Fruit fly (Drosophila melanogaster) whole organism, embryonic: Measurements from ENCODE around the gene CG13060.

ENCODE experiments used
- Awh ChIP-seq: fragments of 200-800 bp; sonication (Bioruptor generic); IDR thresholded peaks from 2 replicates; pipeline ENCODE4, ENCODE4 v1.3.6; 2022; ENCODE audit warnings: missing biosample characterization, missing genetic modification characterization
- CG1024 ChIP-seq: fragments of 200-800 bp; sonication (Bioruptor generic); IDR thresholded peaks from 2 replicates; pipeline ENCODE4 v1.3.6; 2022; ENCODE audit warnings: missing biosample characterization, missing genetic modification characterization
- CG10654 ChIP-seq: fragments of 200-800 bp; sonication (Bioruptor generic); optimal IDR thresholded peaks from 2 replicates; lab custom pipeline; 2016; ENCODE audit warnings: missing biosample characterization, missing genetic modification characterization
- CG12104 ChIP-seq: fragments of 200-800 bp; sonication (Bioruptor generic); optimal IDR thresholded peaks from 3 replicates; lab custom pipeline; 2016; ENCODE audit warnings: missing biosample characterization, missing genetic modification characterization
- CG12299 ChIP-seq: fragments of 200-800 bp; sonication (Bioruptor generic); optimal IDR thresholded peaks from 2 replicates; lab custom pipeline; 2018; ENCODE audit warnings: missing biosample characterization, mild to moderate bottlenecking, missing genetic modification characterization
- CG1233 ChIP-seq: fragments of 200-800 bp; sonication (Bioruptor generic); optimal IDR thresholded peaks from 4 replicates; lab custom pipeline; 2018; ENCODE audit warnings: missing biosample characterization, mild to moderate bottlenecking, missing genetic modification characterization
- CG12659 ChIP-seq: fragments of 200-800 bp; sonication (Bioruptor generic); optimal IDR thresholded peaks from 3 replicates; lab custom pipeline; 2017; ENCODE audit warnings: mild to moderate bottlenecking, missing biosample characterization, missing genetic modification reagents, missing genetic modification characterization
- CG13424 ChIP-seq: fragments of 200-800 bp; sonication (Bioruptor generic); optimal IDR thresholded peaks from 2 replicates; lab custom pipeline; 2019; ENCODE audit warnings: missing biosample characterization, mild to moderate bottlenecking, missing genetic modification characterization, moderate library complexity
- CG13775 ChIP-seq: fragments of 200-800 bp; sonication (Bioruptor generic); optimal IDR thresholded peaks from 3 replicates; lab custom pipeline; 2017; ENCODE audit warnings: missing biosample characterization, mild to moderate bottlenecking, missing genetic modification characterization
- CG14710 ChIP-seq: fragments of 200-800 bp; sonication (Bioruptor generic); optimal IDR thresholded peaks from 3 replicates; lab custom pipeline; 2019; ENCODE audit warnings: missing biosample characterization, mild to moderate bottlenecking, missing genetic modification characterization, moderate library complexity
- CG14860 ChIP-seq: fragments of 200-800 bp; sonication (Bioruptor generic); IDR thresholded peaks from 3 replicates; pipeline ENCODE4 v1.3.6; 2022; ENCODE audit warnings: missing biosample characterization, missing genetic modification characterization; ENCODE audit not compliant: partially characterized antibody
- CG15479 ChIP-seq: fragments of 200-800 bp; sonication (Bioruptor generic); optimal IDR thresholded peaks from 3 replicates; lab custom pipeline; 2019; ENCODE audit warnings: missing biosample characterization, mild to moderate bottlenecking, missing genetic modification characterization, moderate library complexity
- CG16813 ChIP-seq: fragments of 200-800 bp; sonication (Bioruptor generic); IDR thresholded peaks from 3 replicates; pipeline ENCODE4 v1.3.6; 2022; ENCODE audit warnings: missing biosample characterization, missing genetic modification characterization; ENCODE audit not compliant: partially characterized antibody
- CG18599 ChIP-seq: fragments of 200-800 bp; sonication (Bioruptor generic); optimal IDR thresholded peaks from 3 replicates; lab custom pipeline; 2017; ENCODE audit warnings: missing biosample characterization, missing genetic modification characterization, mild to moderate bottlenecking, moderate library complexity, missing genetic modification reagents
- CG32532 ChIP-seq: fragments of 200-800 bp; sonication (Bioruptor generic); IDR thresholded peaks from 2 replicates; pipeline ENCODE4 v1.3.6; 2022; ENCODE audit warnings: missing biosample characterization, missing genetic modification characterization
- CG42726 ChIP-seq: fragments of 200-800 bp; sonication (Bioruptor generic); IDR thresholded peaks from 2 replicates; pipeline ENCODE4 v1.3.6; 2022; ENCODE audit warnings: missing biosample characterization, missing genetic modification characterization; ENCODE audit not compliant: partially characterized antibody
- CG4617 ChIP-seq: fragments of 200-800 bp; sonication (Bioruptor generic); optimal IDR thresholded peaks from 3 replicates; lab custom pipeline; 2016; ENCODE audit warnings: missing biosample characterization, missing genetic modification characterization, borderline replicate concordance
- CG5180 ChIP-seq: fragments of 200-800 bp; sonication (Bioruptor generic); optimal IDR thresholded peaks from 3 replicates; lab custom pipeline; 2017; ENCODE audit warnings: missing biosample characterization, missing genetic modification characterization, mild to moderate bottlenecking, moderate library complexity, missing genetic modification reagents
- CG7963 ChIP-seq: fragments of 200-800 bp; sonication (Bioruptor generic); IDR thresholded peaks from 3 replicates; pipeline ENCODE4 v1.3.6; 2022; ENCODE audit warnings: missing biosample characterization, missing genetic modification characterization; ENCODE audit not compliant: partially characterized antibody
- CG9437 ChIP-seq: fragments of 200-800 bp; sonication (Bioruptor generic); optimal IDR thresholded peaks from 2 replicates; lab custom pipeline; 2018; ENCODE audit warnings: missing biosample characterization, mild to moderate bottlenecking, missing genetic modification characterization
- CG9797 ChIP-seq: fragments of 200-800 bp; sonication (Bioruptor generic); optimal IDR thresholded peaks from 3 replicates; lab custom pipeline; 2018; ENCODE audit warnings: missing biosample characterization, mild to moderate bottlenecking, missing genetic modification characterization
- D19A ChIP-seq: fragments of 200-800 bp; optimal IDR thresholded peaks from 3 replicates; lab custom pipeline; 2019; ENCODE audit warnings: missing biosample characterization, mild to moderate bottlenecking, missing genetic modification characterization, moderate library complexity
- Drgx ChIP-seq: fragments of 200-800 bp; sonication (Bioruptor generic); IDR thresholded peaks from 2 replicates; pipeline ENCODE4 v1.3.6; 2022; ENCODE audit warnings: missing biosample characterization, missing genetic modification characterization
- Hey ChIP-seq: fragments of 200-800 bp; sonication (Bioruptor generic); optimal IDR thresholded peaks from 3 replicates; lab custom pipeline; 2018; ENCODE audit warnings: missing biosample characterization, mild to moderate bottlenecking, missing genetic modification characterization
- Hr78 ChIP-seq, 2 experiments: fragments of 200-800 bp in 1 of 2; fragments of >200 bp in 1 of 2; sonication (Bioruptor generic) in 1 of 2; optimal IDR thresholded peaks; 2 replicates each; lab custom pipeline; 2017 to 2019; ENCODE audit warnings: missing biosample characterization in 2 of 2, missing genetic modification characterization in 2 of 2, mild to moderate bottlenecking in 1 of 2, moderate library complexity in 1 of 2
- MBD-R2 ChIP-seq: fragments of 200-800 bp; sonication (Bioruptor generic); IDR thresholded peaks from 2 replicates; pipeline ENCODE4 v1.3.6; 2022; ENCODE audit warnings: missing biosample characterization, missing genetic modification characterization
- Meics ChIP-seq: fragments of 200-800 bp; sonication (Bioruptor generic); optimal IDR thresholded peaks from 2 replicates; lab custom pipeline; 2017; ENCODE audit warnings: missing biosample characterization, mild to moderate bottlenecking, missing genetic modification characterization
- Myb ChIP-seq: fragments of 200-800 bp; sonication (Bioruptor generic); optimal IDR thresholded peaks from 2 replicates; lab custom pipeline; 2016; ENCODE audit warnings: missing biosample characterization, missing genetic modification characterization
- Oli ChIP-seq: fragments of 200-800 bp; sonication (Bioruptor generic); optimal IDR thresholded peaks from 2 replicates; lab custom pipeline; 2018; ENCODE audit warnings: missing biosample characterization, mild to moderate bottlenecking, missing genetic modification characterization, moderate library complexity
- Ravus ChIP-seq: fragments of 200-800 bp; sonication (Bioruptor generic); IDR thresholded peaks from 2 replicates; pipeline ENCODE4 v1.3.6; 2022; ENCODE audit warnings: missing biosample characterization, missing genetic modification characterization
- Side ChIP-seq: fragments of 200-800 bp; sonication (Bioruptor generic); optimal IDR thresholded peaks from 2 replicates; lab custom pipeline; 2016; ENCODE audit warnings: missing biosample characterization, missing genetic modification characterization
- Six4 ChIP-seq: fragments of 200-800 bp; sonication (Bioruptor generic); optimal IDR thresholded peaks from 2 replicates; lab custom pipeline; 2016; ENCODE audit warnings: missing biosample characterization, missing genetic modification characterization
- Usf ChIP-seq: fragments of 200-800 bp; sonication (Bioruptor generic); optimal IDR thresholded peaks from 2 replicates; lab custom pipeline; 2017; ENCODE audit warnings: missing genotype, missing biosample characterization, missing genetic modification characterization
- bigmax ChIP-seq: fragments of 200-800 bp; sonication (Bioruptor generic); optimal IDR thresholded peaks from 2 replicates; lab custom pipeline; 2018; ENCODE audit warnings: missing biosample characterization, mild to moderate bottlenecking, missing genetic modification characterization
- btn ChIP-seq: fragments of 200-800 bp; sonication (Bioruptor generic); optimal IDR thresholded peaks from 2 replicates; lab custom pipeline; 2016; ENCODE audit warnings: missing biosample characterization, missing genetic modification characterization
- chm ChIP-seq: fragments of 200-800 bp; sonication (Bioruptor generic); IDR thresholded peaks from 2 replicates; pipeline ENCODE4 v1.3.6; 2022; ENCODE audit warnings: missing biosample characterization, missing genetic modification characterization
- danr ChIP-seq: fragments of 200-800 bp; sonication (Bioruptor generic); IDR thresholded peaks from 2 replicates; pipeline ENCODE4 v1.3.6; 2022; ENCODE audit warnings: missing biosample characterization, missing genetic modification characterization
- fd102C ChIP-seq: fragments of 200-800 bp; sonication (Bioruptor generic); optimal IDR thresholded peaks from 2 replicates; lab custom pipeline; 2018; ENCODE audit warnings: missing biosample characterization, mild to moderate bottlenecking, missing genetic modification characterization, moderate library complexity
- lab ChIP-seq: fragments of 200-800 bp; sonication (Bioruptor generic); optimal IDR thresholded peaks from 3 replicates; lab custom pipeline; 2017; ENCODE audit warnings: missing biosample characterization, missing genetic modification characterization, mild to moderate bottlenecking, moderate library complexity, missing genetic modification reagents
- nerfin-2 ChIP-seq: fragments of 200-800 bp; sonication (Bioruptor generic); IDR thresholded peaks from 2 replicates; pipeline ENCODE4 v1.3.6; 2022; ENCODE audit warnings: missing biosample characterization, missing genetic modification characterization; ENCODE audit not compliant: partially characterized antibody
- nom ChIP-seq: fragments of 200-800 bp; sonication (Bioruptor generic); optimal IDR thresholded peaks from 2 replicates; lab custom pipeline; 2017; ENCODE audit warnings: missing biosample characterization, missing genetic modification characterization, mild to moderate bottlenecking, moderate library complexity, missing genetic modification reagents
- oc ChIP-seq: fragments of 200-800 bp; sonication (Bioruptor generic); optimal IDR thresholded peaks from 2 replicates; lab custom pipeline; 2018; ENCODE audit warnings: missing biosample characterization, mild to moderate bottlenecking, missing genetic modification characterization, moderate library complexity
- org-1 ChIP-seq: fragments of 200-800 bp; sonication (Bioruptor generic); optimal IDR thresholded peaks from 2 replicates; lab custom pipeline; 2017; ENCODE audit warnings: missing biosample characterization, missing genetic modification characterization
- p53 ChIP-seq: fragments of 200-800 bp; sonication (Bioruptor generic); optimal IDR thresholded peaks from 2 replicates; lab custom pipeline; 2016; ENCODE audit warnings: missing biosample characterization, missing genetic modification characterization
- psq ChIP-seq: fragments of 200-800 bp; sonication (Bioruptor generic); optimal IDR thresholded peaks from 2 replicates; lab custom pipeline; 2017; ENCODE audit warnings: missing biosample characterization, missing genetic modification characterization
- ranshi ChIP-seq: fragments of 200-800 bp; sonication (Bioruptor generic); IDR thresholded peaks from 2 replicates; pipeline ENCODE4 v1.3.6; 2022; ENCODE audit warnings: missing biosample characterization, missing genetic modification characterization
- rib ChIP-seq: fragments of 200-800 bp; sonication (Bioruptor generic); IDR thresholded peaks from 2 replicates; pipeline ENCODE4 v1.3.6; 2022; ENCODE audit warnings: missing biosample characterization, missing genetic modification characterization
- sna ChIP-seq: fragments of 200-800 bp; sonication (Bioruptor generic); IDR thresholded peaks from 2 replicates; pipeline ENCODE4 v1.3.6; 2022; ENCODE audit warnings: missing biosample characterization, missing genetic modification characterization; ENCODE audit not compliant: partially characterized antibody
- tin ChIP-seq: fragments of 200-800 bp; sonication (Bioruptor generic); optimal IDR thresholded peaks from 3 replicates; lab custom pipeline; 2016; ENCODE audit warnings: missing biosample characterization, missing genetic modification characterization

CG13060 gene

DNA sequence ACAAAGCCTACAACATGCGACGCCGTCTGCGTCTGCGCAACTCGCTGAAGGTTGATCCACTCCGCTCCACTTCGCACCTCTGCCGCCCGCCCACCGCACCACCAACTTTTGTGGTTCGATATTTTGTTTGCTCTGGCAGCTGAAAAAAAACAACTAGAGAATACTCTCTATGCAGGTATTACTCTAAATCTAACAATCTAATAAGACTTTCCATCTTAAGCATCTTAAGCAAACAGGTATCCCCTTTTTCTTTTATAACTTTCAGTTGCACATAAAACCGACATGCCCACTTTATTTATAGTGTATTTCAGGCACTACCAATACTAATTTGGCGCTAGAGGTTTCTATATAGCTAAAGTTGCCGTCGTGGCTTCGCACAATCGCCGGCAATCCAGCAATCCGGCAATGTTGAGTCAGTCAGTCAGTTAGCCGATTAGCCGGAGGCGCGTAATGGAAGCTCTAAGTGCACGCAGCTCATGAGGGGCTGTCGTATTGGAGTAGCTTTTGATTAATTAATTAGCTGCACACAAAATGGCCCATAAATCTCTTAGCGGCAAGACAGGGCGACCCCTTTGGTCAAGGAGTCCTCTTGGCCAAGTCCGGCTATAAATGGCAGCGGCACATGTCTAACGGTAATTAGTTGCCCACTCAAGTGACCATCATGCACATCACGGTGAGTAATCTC, 8.7 kb downstream of the CG13060 start, which contains the start of gene CG13058:
Gene CG13058, plus strand, starts transcription at position 635 of the 685 bp plus-strand sequence.
- no peak for TF ChIP-seq Awh (GFP tag; lab: Robert Waterston, UW)
- TF ChIP-seq Side (GFP tag; lab: Kevin White, UChicago), result no peak
- TF ChIP-seq CG14710 (tag; lab: Kevin White, UChicago), result no peak
- no peak for TF ChIP-seq p53 (GFP tag; lab: Kevin White, UChicago)
- peak; percentile 16 for TF ChIP-seq Myb (GFP tag; lab: Kevin White, UChicago)
- no peak; the same call in 1 of the 2 replicates for TF ChIP-seq Ravus (GFP tag; lab: Robert Waterston, UW)
- TF ChIP-seq tin (GFP tag; lab: Kevin White, UChicago), result peak; percentile 25
- TF ChIP-seq CG10654, result no peak
- no peak for TF ChIP-seq oc (tag; lab: Kevin White, UChicago)
- peak; percentile 73 for TF ChIP-seq ranshi (GFP tag; lab: Robert Waterston, UW)
- TF ChIP-seq CG18599, result peak; percentile 78
- TF ChIP-seq lab (GFP tag; lab: Kevin White, UChicago), result peak; percentile 83
- no peak for TF ChIP-seq sna (GFP tag; lab: Robert Waterston, UW)
- peak; percentile 50 for TF ChIP-seq CG9437 (GFP tag; lab: Kevin White, UChicago)
- peak; percentile 61 for TF ChIP-seq Meics (GFP tag; lab: Kevin White, UChicago)
- TF ChIP-seq rib (GFP tag; lab: Robert Waterston, UW), result no peak
- TF ChIP-seq CG9797 (GFP tag; lab: Kevin White, UChicago), result no peak
- TF ChIP-seq CG4617 (GFP tag; lab: Kevin White, UChicago), result no peak
- no peak for TF ChIP-seq Hey (tag; lab: Kevin White, UChicago)
- no peak for TF ChIP-seq CG42726 (GFP tag; lab: Robert Waterston, UW)
- TF ChIP-seq danr, result no peak
- TF ChIP-seq nom (GFP tag; lab: Kevin White, UChicago), result no peak
- no peak for TF ChIP-seq Hr78 (GFP tag; optimal IDR thresholded peaks at IDR 0.05; lab: Kevin White, UChicago)
- no peak for TF ChIP-seq CG14860 (GFP tag; lab: Robert Waterston, UW)
- TF ChIP-seq btn (GFP tag; lab: Kevin White, UChicago), result no peak
- no peak for TF ChIP-seq fd102C
- TF ChIP-seq Oli (tag; lab: Kevin White, UChicago), result peak; percentile 74
- TF ChIP-seq bigmax, result no peak
- peak; percentile 92 for TF ChIP-seq D19A (tag; lab: Kevin White, UChicago)
- TF ChIP-seq CG12659, result peak; percentile 70
- TF ChIP-seq CG15479 (GFP tag; lab: Kevin White, UChicago), result no peak
- TF ChIP-seq psq (GFP tag; lab: Kevin White, UChicago), result no peak
- peak; percentile 84 for TF ChIP-seq CG13424 (tag; lab: Kevin White, UChicago)
- no peak for TF ChIP-seq CG12104 (GFP tag; lab: Kevin White, UChicago)
- no peak for TF ChIP-seq CG16813
- TF ChIP-seq nerfin-2 (GFP tag; lab: Robert Waterston, UW), result no peak
- TF ChIP-seq CG7963 (GFP tag; lab: Robert Waterston, UW), result no peak
- TF ChIP-seq Drgx (GFP tag; lab: Robert Waterston, UW), result peak; percentile 65
- peak; percentile 57 for TF ChIP-seq CG5180
- TF ChIP-seq CG1233 (GFP tag; lab: Kevin White, UChicago), result no peak
- peak; percentile 12 for TF ChIP-seq Usf (GFP tag; lab: Kevin White, UChicago)
- TF ChIP-seq Six4 (GFP tag; lab: Kevin White, UChicago), result no peak
- TF ChIP-seq CG12299 (tag; lab: Kevin White, UChicago), result no peak
- peak; percentile 59 for TF ChIP-seq CG1024 (GFP tag; lab: Robert Waterston, UW)
- no peak; the same call in 1 of the 2 replicates for TF ChIP-seq chm
- TF ChIP-seq CG13775 (GFP tag; lab: Kevin White, UChicago), result peak; percentile 36
- no peak for TF ChIP-seq CG32532 (GFP tag; lab: Robert Waterston, UW)
- TF ChIP-seq org-1, result peak; percentile 50
- TF ChIP-seq MBD-R2, result peak; percentile 48
